Worm (Caenorhabditis elegans): ENCODE data around the gene fbxa-78.

- TF ChIP-seq aha-1 (tag; optimal IDR thresholded peaks at IDR 0.05) (no peak), alr-1 (tag; optimal IDR thresholded peaks at IDR 0.05; ENCODE audit: borderline replicate concordance) (no peak), mdl-1 (tag; optimal IDR thresholded peaks at IDR 0.05) (no peak), ztf-4 (tag; optimal IDR thresholded peaks at IDR 0.05) (no peak), snpc-4 (tag; optimal IDR thresholded peaks at IDR 0.05) (no peak), ama-1 (optimal IDR thresholded peaks at IDR 0.05) (no peak), fkh-10 (GFP tag; optimal IDR thresholded peaks at IDR 0.05) (no peak), elt-2 (tag; optimal IDR thresholded peaks at IDR 0.05) (no peak), fos-1 (tag; optimal IDR thresholded peaks at IDR 0.05) (no peak), nhr-11 (tag; optimal IDR thresholded peaks at IDR 0.05) (no peak), sptf-1 (tag; optimal IDR thresholded peaks at IDR 0.05) (no peak), nhr-76 (tag; optimal IDR thresholded peaks at IDR 0.05) (no peak)
Measured at ce11 chrIII:1218998-1219397, 39.3 kb downstream of the fbxa-78 start.

Measured in whole organism, L1 larva.